Worm (Caenorhabditis elegans) whole organism, L4 larva: ENCODE results near the gene imph-1.
A peak's percentile ranks its signal among the peaks of the same experiment; 100 is the strongest.

Source experiments
- D1046.2 ChIP-seq: fragments of 200-800 bp; sonication (Bioruptor generic); IDR thresholded peaks from 2 replicates; pipeline ENCODE4 v1.3.6; 2022; ENCODE audit warnings: missing genetic modification characterization, missing compliant biosample characterization
- F37D6.2 ChIP-seq: sonication (generic microtip); optimal IDR thresholded peaks from 2 replicates; lab custom pipeline; 2016; ENCODE audit warnings: mild to moderate bottlenecking, missing genetic modification characterization, missing compliant biosample characterization
- F44E2.7 ChIP-seq: fragments of 200-800 bp; sonication (Bioruptor generic); IDR thresholded peaks from 2 replicates; pipeline ENCODE4 v2.1.2; 2022; ENCODE audit warnings: missing genetic modification characterization, missing compliant biosample characterization
- R02D3.7 ChIP-seq: fragments of 150-350 bp; sonication (generic microtip); optimal IDR thresholded peaks from 3 replicates; lab custom pipeline; 2014; ENCODE audit warnings: missing biosample characterization, missing genetic modification characterization
- T20F7.1 ChIP-seq: fragments of 200-800 bp; sonication (Bioruptor generic); optimal IDR thresholded peaks from 2 replicates; lab custom pipeline; 2018; ENCODE audit warnings: mild to moderate bottlenecking, missing genetic modification characterization, missing compliant biosample characterization
- Y105C5A.15 ChIP-seq: fragments of 200-800 bp; sonication (Bioruptor generic); IDR thresholded peaks from 2 replicates; pipeline ENCODE4 v1.3.6; 2022; ENCODE audit warnings: missing genetic modification characterization, missing compliant biosample characterization
- Y48G9A.11 ChIP-seq: fragments of 200-800 bp; sonication (Bioruptor generic); IDR thresholded peaks from 2 replicates; pipeline ENCODE4 v1.3.6; 2022; ENCODE audit warnings: missing genetic modification reagents, missing genetic modification characterization, missing compliant biosample characterization
- Y75B8A.6 ChIP-seq: fragments of 200-800 bp; sonication (Bioruptor generic); IDR thresholded peaks from 2 replicates; pipeline ENCODE4 v1.3.6; 2022; ENCODE audit warnings: missing genetic modification reagents, missing genetic modification characterization, missing compliant biosample characterization
- ZK337.2 ChIP-seq: fragments of 200-800 bp; sonication (Bioruptor generic); IDR thresholded peaks from 2 replicates; pipeline ENCODE4 v1.3.6; 2022; ENCODE audit warnings: missing genetic modification reagents, missing genetic modification characterization, missing compliant biosample characterization
- ZK546.5 ChIP-seq, 2 experiments: sonication (generic microtip); optimal IDR thresholded peaks; 2 replicates each; lab custom pipeline; 2017; ENCODE audit warnings: missing biosample characterization in 2 of 2, missing genetic modification characterization in 2 of 2
- aly-2 ChIP-seq: sonication (generic microtip); optimal IDR thresholded peaks from 2 replicates; lab custom pipeline; 2018; ENCODE audit warnings: missing biosample characterization, missing genetic modification characterization
- ama-1 ChIP-seq: fragments of 150-350 bp; optimal IDR thresholded peaks from 2 replicates; lab custom pipeline; 2014; ENCODE audit warnings: inconsistent platforms, mixed read lengths
- attf-4 ChIP-seq: sonication (generic microtip); optimal IDR thresholded peaks from 3 replicates; lab custom pipeline; 2017; ENCODE audit warnings: missing biosample characterization, missing genetic modification characterization
- ceh-28 ChIP-seq: fragments of 150-350 bp; optimal IDR thresholded peaks from 2 replicates; lab custom pipeline; 2014; ENCODE audit warnings: missing biosample characterization, missing genetic modification reagents, missing genetic modification characterization
- ceh-82 ChIP-seq: sonication (generic microtip); optimal IDR thresholded peaks from 2 replicates; lab custom pipeline; 2017; ENCODE audit warnings: missing biosample characterization, missing genetic modification characterization
- ctbp-1 ChIP-seq: fragments of 200-800 bp; sonication (Bioruptor generic); IDR thresholded peaks from 2 replicates; pipeline ENCODE4 v1.3.6; 2022; ENCODE audit warnings: missing genetic modification reagents, missing genetic modification characterization, missing compliant biosample characterization
- daf-16 ChIP-seq, 3 experiments: sonication (generic microtip); optimal IDR thresholded peaks; 2 replicates each; lab custom pipeline; 2016 to 2017; ENCODE audit warnings: missing genetic modification characterization in 3 of 3, missing genetic modification reagents in 3 of 3, mild to moderate bottlenecking in 2 of 3, missing compliant biosample characterization in 2 of 3, missing biosample characterization in 1 of 3, moderate library complexity in 1 of 3
- dmd-6 ChIP-seq: fragments of 200-800 bp; sonication (Bioruptor generic); IDR thresholded peaks from 2 replicates; pipeline ENCODE4 v1.3.6; 2022; ENCODE audit warnings: missing genetic modification reagents, missing genetic modification characterization, missing compliant biosample characterization
- dmd-9 ChIP-seq: fragments of 200-800 bp; sonication (Bioruptor generic); IDR thresholded peaks from 2 replicates; pipeline ENCODE4 v1.3.6; 2022; ENCODE audit warnings: missing genetic modification reagents, missing genetic modification characterization, missing compliant biosample characterization
- dpl-1 ChIP-seq: fragments of 150-350 bp; optimal IDR thresholded peaks from 2 replicates; lab custom pipeline; 2014; ENCODE audit warnings: missing biosample characterization, missing genetic modification reagents, missing genetic modification characterization
- dve-1 ChIP-seq: sonication (generic microtip); optimal IDR thresholded peaks from 2 replicates; lab custom pipeline; 2017; ENCODE audit warnings: antibody characterized with exemption, mild to moderate bottlenecking, missing genetic modification characterization, missing compliant biosample characterization; ENCODE audit not compliant: insufficient read depth
- egl-43 ChIP-seq: fragments of 200-800 bp; sonication (Bioruptor generic); IDR thresholded peaks from 2 replicates; pipeline ENCODE4 v1.3.6; 2022; ENCODE audit warnings: missing genetic modification reagents, missing genetic modification characterization, missing compliant biosample characterization
- fkh-10 ChIP-seq: fragments of 150-350 bp; optimal IDR thresholded peaks from 2 replicates; lab custom pipeline; 2014; ENCODE audit warnings: missing biosample characterization, missing genetic modification reagents, missing genetic modification characterization
- fos-1 ChIP-seq: fragments of 150-350 bp; optimal IDR thresholded peaks from 2 replicates; lab custom pipeline; 2014; ENCODE audit warnings: missing biosample characterization, missing genetic modification characterization
- gei-8 ChIP-seq: fragments of 200-800 bp; sonication (Bioruptor generic); optimal IDR thresholded peaks from 2 replicates; lab custom pipeline; 2018; ENCODE audit warnings: mild to moderate bottlenecking, missing genetic modification characterization, missing compliant biosample characterization
- hif-1 ChIP-seq, 2 experiments: sonication (generic microtip); optimal IDR thresholded peaks; 2 replicates each; lab custom pipeline; 2016 to 2017; ENCODE audit warnings: missing compliant biosample characterization in 2 of 2, missing genetic modification characterization in 2 of 2, missing genetic modification reagents in 2 of 2, missing genotype in 2 of 2, mild to moderate bottlenecking in 1 of 2
- hlh-11 ChIP-seq: fragments of 200-800 bp; sonication (Bioruptor generic); optimal IDR thresholded peaks from 2 replicates; lab custom pipeline; 2018; ENCODE audit warnings: mild to moderate bottlenecking, missing genetic modification characterization, missing compliant biosample characterization
- lin-1 ChIP-seq: fragments of 200-800 bp; sonication (Bioruptor generic); IDR thresholded peaks from 2 replicates; pipeline ENCODE4 v1.3.6; 2022; ENCODE audit warnings: missing genetic modification reagents, missing genetic modification characterization, missing compliant biosample characterization
- lin-13 ChIP-seq: fragments of 150-350 bp; optimal IDR thresholded peaks from 2 replicates; lab custom pipeline; 2014; ENCODE audit warnings: missing biosample characterization, missing genetic modification reagents, missing genetic modification characterization
- lin-29 ChIP-seq: fragments of 200-800 bp; sonication (Bioruptor generic); IDR thresholded peaks from 2 replicates; pipeline ENCODE4 v1.3.6; 2022; ENCODE audit warnings: missing genetic modification reagents, missing genetic modification characterization, missing compliant biosample characterization
- lin-39 ChIP-seq: fragments of 150-350 bp; optimal IDR thresholded peaks from 2 replicates; lab custom pipeline; 2014; ENCODE audit warnings: missing biosample characterization, missing genetic modification reagents, missing genetic modification characterization
- lir-3 ChIP-seq: sonication (generic microtip); optimal IDR thresholded peaks from 2 replicates; lab custom pipeline; 2016; ENCODE audit warnings: mild to moderate bottlenecking, missing genetic modification characterization, missing compliant biosample characterization
- mdl-1 ChIP-seq, 2 experiments: fragments of 150-350 bp in 1 of 2; sonication (generic microtip) in 1 of 2; optimal IDR thresholded peaks; 2 replicates each; lab custom pipeline; 2014 to 2017; ENCODE audit warnings: missing biosample characterization in 2 of 2, missing genetic modification characterization in 2 of 2
- mdt-29 ChIP-seq: fragments of 200-800 bp; sonication (Bioruptor generic); IDR thresholded peaks from 2 replicates; pipeline ENCODE4 v1.3.6; 2022; ENCODE audit warnings: missing genetic modification reagents, missing genetic modification characterization, missing compliant biosample characterization
- mep-1 ChIP-seq: fragments of 150-350 bp; sonication (generic microtip); optimal IDR thresholded peaks from 3 replicates; lab custom pipeline; 2014; ENCODE audit warnings: missing biosample characterization, missing genetic modification characterization
- mes-2 ChIP-seq: sonication (generic microtip); optimal IDR thresholded peaks from 2 replicates; lab custom pipeline; 2016; ENCODE audit warnings: missing genotype, mild to moderate bottlenecking, missing genetic modification characterization, missing compliant biosample characterization; ENCODE audit not compliant: poor library complexity, severe bottlenecking
- mxl-2 ChIP-seq: fragments of 200-800 bp; sonication (Bioruptor generic); conservative IDR thresholded peaks from 2 replicates; pipeline ENCODE4 v1.3.6; 2022; ENCODE audit warnings: missing genetic modification reagents, missing genetic modification characterization, missing compliant biosample characterization
- nhr-102 ChIP-seq: sonication (generic microtip); optimal IDR thresholded peaks from 2 replicates; lab custom pipeline; 2016; ENCODE audit warnings: mild to moderate bottlenecking, missing genetic modification characterization, moderate library complexity, missing compliant biosample characterization
- nhr-11 ChIP-seq: fragments of 150-350 bp; optimal IDR thresholded peaks from 2 replicates; lab custom pipeline; 2014; ENCODE audit warnings: missing biosample characterization, missing genetic modification characterization
- nhr-6 ChIP-seq: fragments of 150-350 bp; optimal IDR thresholded peaks from 2 replicates; lab custom pipeline; 2014; ENCODE audit warnings: missing biosample characterization, missing genetic modification characterization
- php-3 ChIP-seq: fragments of 200-800 bp; sonication (Bioruptor generic); IDR thresholded peaks from 2 replicates; pipeline ENCODE4 v1.3.6; 2022; ENCODE audit warnings: missing genetic modification reagents, missing genetic modification characterization, missing compliant biosample characterization
- pqm-1 ChIP-seq: sonication (generic microtip); optimal IDR thresholded peaks from 2 replicates; lab custom pipeline; 2017; ENCODE audit warnings: missing biosample characterization, missing genetic modification characterization
- rbr-2 ChIP-seq: sonication (generic microtip); optimal IDR thresholded peaks from 2 replicates; lab custom pipeline; 2016; ENCODE audit warnings: missing genotype, missing genetic modification characterization, missing compliant biosample characterization
- set-16 ChIP-seq: fragments of 200-800 bp; sonication (Bioruptor generic); IDR thresholded peaks from 2 replicates; pipeline ENCODE4 v1.3.6; 2022; ENCODE audit warnings: missing genetic modification reagents, missing genetic modification characterization, missing compliant biosample characterization
- skn-1 ChIP-seq: fragments of 150-350 bp; optimal IDR thresholded peaks from 2 replicates; lab custom pipeline; 2014; ENCODE audit warnings: missing biosample characterization, missing genetic modification characterization
- unc-62 ChIP-seq, 3 experiments: fragments of 150-350 bp in 1 of 3; sonication (generic microtip); optimal IDR thresholded peaks in 2 of 3; peaks in 1 of 3; 1 replicate in 1 of 3; 2 replicates in 2 of 3; lab custom pipeline; 2014 to 2017; ENCODE audit warnings: missing biosample characterization in 3 of 3, missing genetic modification characterization in 3 of 3, missing genetic modification reagents in 3 of 3, missing genotype in 1 of 3
- zag-1 ChIP-seq: fragments of 150-350 bp; optimal IDR thresholded peaks from 2 replicates; lab custom pipeline; 2014; ENCODE audit warnings: missing biosample characterization, missing genetic modification characterization
- zfp-2 ChIP-seq: sonication (generic microtip); optimal IDR thresholded peaks from 2 replicates; lab custom pipeline; 2016; ENCODE audit warnings: mild to moderate bottlenecking, missing genetic modification characterization, missing compliant biosample characterization
- zfp-3 ChIP-seq: fragments of 200-800 bp; sonication (Bioruptor generic); conservative IDR thresholded peaks from 2 replicates; pipeline ENCODE4 v1.3.6; 2022; ENCODE audit warnings: missing genetic modification reagents, missing genetic modification characterization, missing compliant biosample characterization
- zip-2 ChIP-seq: fragments of 150-350 bp; optimal IDR thresholded peaks from 2 replicates; lab custom pipeline; 2014; ENCODE audit warnings: missing biosample characterization, missing genetic modification characterization
- ztf-7 ChIP-seq: fragments of 150-350 bp; optimal IDR thresholded peaks from 2 replicates; lab custom pipeline; 2014; ENCODE audit warnings: missing biosample characterization, missing genetic modification characterization

imph-1 gene

DNA sequence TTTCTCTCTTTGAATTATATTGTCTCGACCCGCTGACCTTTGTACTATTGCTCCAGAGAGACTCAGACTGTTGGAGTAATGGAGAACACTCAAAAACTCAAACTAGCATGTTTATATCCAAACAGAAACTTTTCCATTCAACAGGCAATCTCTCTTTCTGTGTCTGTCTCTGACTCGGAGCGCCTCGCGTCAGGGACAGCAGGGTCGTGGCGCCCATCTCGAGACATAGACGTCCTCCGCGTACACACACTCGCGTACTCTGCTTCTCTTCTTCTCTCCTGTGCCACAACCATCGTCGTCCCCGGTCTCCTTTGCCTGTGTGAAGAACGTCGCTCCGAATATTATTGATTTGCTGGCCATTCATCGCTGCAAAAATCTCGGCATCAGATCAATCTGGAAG, 1.5 kb upstream of the imph-1 start:
- TF ChIP-seq zfp-3 (GFP tag; lab: Robert Waterston, UW) (no peak), mxl-2 (GFP tag; lab: Robert Waterston, UW) (no peak), zfp-2 (tag; lab: Kevin White, UChicago) (no peak), mes-2 (tag; lab: Kevin White, UChicago) (peak; percentile 56), php-3 (GFP tag; lab: Robert Waterston, UW) (no peak; the same call in 1 of the 2 replicates), dve-1 (tag; lab: Kevin White, UChicago) (peak; percentile 86), Y105C5A.15 (GFP tag; lab: Robert Waterston, UW) (no peak), nhr-11 (peak; percentile 83), aly-2 (tag; lab: Kevin White, UChicago) (no peak), fkh-10 (GFP tag; lab: Kevin White, UChicago) (peak; percentile 31), ceh-82 (tag; lab: Kevin White, UChicago) (no peak), lir-3 (tag; lab: Kevin White, UChicago) (no peak), unc-62 (GFP tag; optimal IDR thresholded peaks at IDR 0.05 in 1 of 2; lab: Kevin White, UChicago) (peak in 1 of 2 experiments; percentile 36), unc-62 (tag; optimal IDR thresholded peaks at IDR 0.05; lab: Kevin White, UChicago) (no peak), zag-1 (tag; lab: Kevin White, UChicago) (no peak), attf-4 (tag; lab: Kevin White, UChicago) (no peak), set-16 (GFP tag; lab: Robert Waterston, UW) (peak; percentile 74), F44E2.7 (GFP tag; lab: Robert Waterston, UW) (no peak), lin-29 (GFP tag; lab: Robert Waterston, UW) (no peak), egl-43 (peak; percentile 22; the same call in 1 of the 2 replicates), dmd-9 (no peak), nhr-102 (tag; lab: Kevin White, UChicago) (no peak), gei-8 (GFP tag; lab: Kevin White, UChicago) (no peak), dmd-6 (peak; percentile 89), ceh-28 (peak; percentile 38), ZK337.2 (no peak), pqm-1 (tag; lab: Kevin White, UChicago) (peak; percentile 71), Y48G9A.11 (GFP tag; lab: Robert Waterston, UW) (no peak), nhr-6 (tag; lab: Kevin White, UChicago) (peak; percentile 42), lin-13 (peak; percentile 74), Y75B8A.6 (GFP tag; lab: Robert Waterston, UW) (no peak), dpl-1 (GFP tag; lab: Kevin White, UChicago) (peak; percentile 46), R02D3.7 (tag; lab: Kevin White, UChicago) (no peak), ama-1 (lab: Kevin White, UChicago) (no peak), skn-1 (tag; lab: Kevin White, UChicago) (no peak), fos-1 (tag; lab: Kevin White, UChicago) (no peak), F37D6.2 (peak; percentile 39), mdt-29 (GFP tag; lab: Robert Waterston, UW) (no peak), hif-1 (tag; optimal IDR thresholded peaks at IDR 0.05; lab: Kevin White, UChicago) (peak in 1 of 2 experiments; percentile 66), zip-2 (tag; lab: Kevin White, UChicago) (no peak), ztf-7 (tag; lab: Kevin White, UChicago) (no peak), mdl-1 (tag; optimal IDR thresholded peaks at IDR 0.05; lab: Kevin White, UChicago) (peak; percentile 30 to 84), ZK546.5 (tag; optimal IDR thresholded peaks at IDR 0.05; lab: Kevin White, UChicago) (no peak), lin-1 (GFP tag; lab: Robert Waterston, UW) (peak; percentile 30; the same call in 1 of the 2 replicates), mep-1 (peak; percentile 89), daf-16 (GFP tag; optimal IDR thresholded peaks at IDR 0.05; lab: Kevin White, UChicago) (peak in 1 of 2 experiments; percentile 61), daf-16 (tag; optimal IDR thresholded peaks at IDR 0.05; lab: Kevin White, UChicago) (peak; percentile 82), T20F7.1 (GFP tag; lab: Kevin White, UChicago) (peak; percentile 35), lin-39 (tag; lab: Kevin White, UChicago) (no peak), hlh-11 (tag; lab: Kevin White, UChicago) (peak; percentile 95), D1046.2 (GFP tag; lab: Robert Waterston, UW) (no peak), ctbp-1 (GFP tag; lab: Robert Waterston, UW) (peak; percentile 65; the same call in 1 of the 2 replicates), rbr-2 (tag; lab: Kevin White, UChicago) (peak; percentile 72)
